Fruit fly (Drosophila melanogaster) whole organism, adult: ENCODE results near the gene CG12056.

Experiments used
- CG12768 ChIP-seq: fragments of 200-800 bp; sonication (Bioruptor generic); optimal IDR thresholded peaks from 2 replicates; lab custom pipeline; 2017; ENCODE audit warnings: missing biosample characterization, missing genetic modification characterization, mild to moderate bottlenecking, moderate library complexity, missing genetic modification reagents
- CG1620 ChIP-seq: fragments of 200-800 bp; sonication (Bioruptor generic); optimal IDR thresholded peaks from 2 replicates; lab custom pipeline; 2016; ENCODE audit warnings: missing biosample characterization, missing genetic modification characterization
- CG33017 ChIP-seq: fragments of 200-800 bp; sonication (Bioruptor generic); optimal IDR thresholded peaks from 2 replicates; lab custom pipeline; 2018; ENCODE audit warnings: missing biosample characterization, mild to moderate bottlenecking, missing genetic modification characterization, moderate library complexity
- CG5204 ChIP-seq: fragments of 200-800 bp; sonication (Bioruptor generic); optimal IDR thresholded peaks from 2 replicates; lab custom pipeline; 2016; ENCODE audit warnings: missing biosample characterization, missing genetic modification characterization
- CG7101 ChIP-seq: fragments of 200-800 bp; sonication (Bioruptor generic); optimal IDR thresholded peaks from 2 replicates; lab custom pipeline; 2018; ENCODE audit warnings: missing biosample characterization, mild to moderate bottlenecking, missing genetic modification characterization, moderate library complexity
- Crg-1 ChIP-seq: fragments of 200-800 bp; sonication (Bioruptor generic); optimal IDR thresholded peaks from 2 replicates; lab custom pipeline; 2016; ENCODE audit warnings: missing biosample characterization, missing genetic modification characterization
- bab1 ChIP-seq: fragments of 200-800 bp; sonication (Bioruptor generic); optimal IDR thresholded peaks from 3 replicates; lab custom pipeline; 2019; ENCODE audit warnings: missing biosample characterization, mild to moderate bottlenecking, missing genetic modification characterization, moderate library complexity
- kay ChIP-seq: fragments of 200-800 bp; sonication (Bioruptor generic); peaks from one replicate; lab custom pipeline; 2016; ENCODE audit warnings: missing biosample characterization, missing genetic modification characterization, borderline replicate concordance
- toe ChIP-seq: fragments of 200-800 bp; sonication (Bioruptor generic); optimal IDR thresholded peaks from 2 replicates; lab custom pipeline; 2016; ENCODE audit warnings: missing biosample characterization, missing genetic modification characterization

- TF ChIP-seq CG1620 (no peak), toe (GFP tag; lab: Kevin White, UChicago) (no peak), Crg-1 (GFP tag; lab: Kevin White, UChicago) (no peak), kay (no peak), CG33017 (tag; lab: Kevin White, UChicago) (no peak), CG5204 (GFP tag; lab: Kevin White, UChicago) (no peak), CG12768 (GFP tag; lab: Kevin White, UChicago) (no peak), bab1 (GFP tag; lab: Kevin White, UChicago) (peak; percentile 58), CG7101 (tag; lab: Kevin White, UChicago) (no peak)
Observed at dm6 chrX:9148989-9149522, 43.4 kb upstream of the CG12056 start, which contains the start of the genes fh and Bap111.
